Worm (Caenorhabditis elegans) whole organism, L3 larva: Measurements from ENCODE around the gene eak-4.

Experiments
- R02D3.7 ChIP-seq: fragments of 150-350 bp; optimal IDR thresholded peaks from 2 replicates; lab custom pipeline; 2014; ENCODE audit warnings: missing biosample characterization, missing genetic modification characterization
- ZK546.5 ChIP-seq: sonication (generic microtip); optimal IDR thresholded peaks from 2 replicates; lab custom pipeline; 2017; ENCODE audit warnings: missing biosample characterization, missing genetic modification characterization
- aly-2 ChIP-seq: fragments of 150-350 bp; optimal IDR thresholded peaks from 2 replicates; lab custom pipeline; 2014; ENCODE audit warnings: missing biosample characterization, missing genetic modification characterization
- ama-1 ChIP-seq: fragments of 150-350 bp; optimal IDR thresholded peaks from 2 replicates; lab custom pipeline; 2018
- ceh-16 ChIP-seq: sonication (generic microtip); optimal IDR thresholded peaks from 2 replicates; lab custom pipeline; 2017; ENCODE audit warnings: missing biosample characterization, missing genetic modification characterization
- ceh-82 ChIP-seq: fragments of 150-350 bp; optimal IDR thresholded peaks from 2 replicates; lab custom pipeline; 2014; ENCODE audit warnings: missing biosample characterization, missing genetic modification characterization
- daf-12 ChIP-seq: fragments of 150-350 bp; optimal IDR thresholded peaks from 2 replicates; lab custom pipeline; 2014; ENCODE audit warnings: missing biosample characterization, missing genetic modification reagents, missing genetic modification characterization
- egl-27 ChIP-seq: sonication (generic microtip); optimal IDR thresholded peaks from 4 replicates; lab custom pipeline; 2017; ENCODE audit warnings: missing biosample characterization, missing genetic modification reagents, missing genetic modification characterization
- egl-5 ChIP-seq: fragments of 150-350 bp; optimal IDR thresholded peaks from 2 replicates; lab custom pipeline; 2017; ENCODE audit warnings: missing biosample characterization, missing genetic modification reagents, missing genetic modification characterization, inconsistent platforms
- elt-1 ChIP-seq: fragments of 150-350 bp; optimal IDR thresholded peaks from 2 replicates; lab custom pipeline; 2014; ENCODE audit warnings: missing biosample characterization, missing genetic modification characterization
- elt-2 ChIP-seq: sonication (generic microtip); optimal IDR thresholded peaks from 2 replicates; lab custom pipeline; 2016; ENCODE audit warnings: missing genetic modification reagents, mild to moderate bottlenecking, missing genetic modification characterization, missing compliant biosample characterization
- elt-3 ChIP-seq, 3 experiments: fragments of 150-350 bp in 1 of 3; sonication (generic microtip) in 2 of 3; optimal IDR thresholded peaks; 2 replicates in 2 of 3; 4 replicates in 1 of 3; lab custom pipeline; 2014 to 2017; ENCODE audit warnings: missing biosample characterization in 3 of 3, missing genetic modification characterization in 3 of 3
- eor-1 ChIP-seq, 2 experiments: fragments of 150-350 bp; optimal IDR thresholded peaks; 2 replicates each; lab custom pipeline; 2014 to 2018; ENCODE audit warnings: missing biosample characterization in 2 of 2, missing genetic modification characterization in 2 of 2
- fkh-10 ChIP-seq: sonication (generic microtip); optimal IDR thresholded peaks from 2 replicates; lab custom pipeline; 2017; ENCODE audit warnings: missing biosample characterization, missing genetic modification reagents, missing genetic modification characterization
- fkh-2 ChIP-seq: fragments of 150-350 bp; optimal IDR thresholded peaks from 2 replicates; lab custom pipeline; 2014; ENCODE audit warnings: missing biosample characterization, missing genetic modification reagents, missing genetic modification characterization
- fos-1 ChIP-seq: fragments of 150-350 bp; optimal IDR thresholded peaks from 2 replicates; lab custom pipeline; 2014; ENCODE audit warnings: missing biosample characterization, missing genetic modification characterization
- hmg-11 ChIP-seq: sonication (generic microtip); optimal IDR thresholded peaks from 2 replicates; lab custom pipeline; 2016; ENCODE audit warnings: missing genetic modification characterization, missing compliant biosample characterization
- jun-1 ChIP-seq: fragments of 150-350 bp; optimal IDR thresholded peaks from 2 replicates; lab custom pipeline; 2014; ENCODE audit warnings: missing biosample characterization, missing genetic modification reagents, missing genetic modification characterization
- lin-15B ChIP-seq: fragments of 150-350 bp; optimal IDR thresholded peaks from 2 replicates; lab custom pipeline; 2014; ENCODE audit warnings: missing biosample characterization, missing genetic modification characterization
- lin-39 ChIP-seq: fragments of 150-350 bp; optimal IDR thresholded peaks from 2 replicates; lab custom pipeline; 2018; ENCODE audit warnings: missing biosample characterization, missing genetic modification reagents, missing genetic modification characterization
- lsy-12 ChIP-seq: sonication (generic microtip); optimal IDR thresholded peaks from 2 replicates; lab custom pipeline; 2016; ENCODE audit warnings: mild to moderate bottlenecking, missing genetic modification characterization, missing compliant biosample characterization
- mdl-1 ChIP-seq: fragments of 150-350 bp; optimal IDR thresholded peaks from 2 replicates; lab custom pipeline; 2014; ENCODE audit warnings: missing biosample characterization, missing genetic modification characterization
- mml-1 ChIP-seq: fragments of 150-350 bp; sonication (generic microtip); optimal IDR thresholded peaks from 3 replicates; lab custom pipeline; 2014; ENCODE audit warnings: missing biosample characterization, missing genetic modification characterization
- nfya-1 ChIP-seq: sonication (generic microtip); optimal IDR thresholded peaks from 2 replicates; lab custom pipeline; 2017; ENCODE audit warnings: missing genetic modification characterization, mild to moderate bottlenecking, missing compliant biosample characterization, antibody characterized with exemption, moderate library complexity; ENCODE audit not compliant: insufficient read depth
- nhr-11 ChIP-seq: fragments of 150-350 bp; optimal IDR thresholded peaks from 2 replicates; lab custom pipeline; 2014; ENCODE audit warnings: missing biosample characterization, missing genetic modification characterization
- nhr-12 ChIP-seq: fragments of 150-350 bp; optimal IDR thresholded peaks from 2 replicates; lab custom pipeline; 2014; ENCODE audit warnings: missing biosample characterization, missing genetic modification characterization
- nhr-23 ChIP-seq: fragments of 150-350 bp; optimal IDR thresholded peaks from 2 replicates; lab custom pipeline; 2014; ENCODE audit warnings: missing biosample characterization, missing genetic modification reagents, missing genetic modification characterization
- nhr-237 ChIP-seq: fragments of 150-350 bp; optimal IDR thresholded peaks from 2 replicates; lab custom pipeline; 2014; ENCODE audit warnings: missing biosample characterization, missing genetic modification characterization
- nhr-25 ChIP-seq: sonication (generic microtip); optimal IDR thresholded peaks from 2 replicates; lab custom pipeline; 2017; ENCODE audit warnings: missing biosample characterization, missing genetic modification characterization
- nhr-28 ChIP-seq: fragments of 150-350 bp; optimal IDR thresholded peaks from 2 replicates; lab custom pipeline; 2014; ENCODE audit warnings: missing biosample characterization, missing genetic modification characterization
- nhr-43 ChIP-seq: sonication (generic microtip); optimal IDR thresholded peaks from 2 replicates; lab custom pipeline; 2016; ENCODE audit warnings: mild to moderate bottlenecking, missing genetic modification characterization, missing compliant biosample characterization; ENCODE audit not compliant: poor library complexity, severe bottlenecking
- nhr-67 ChIP-seq: fragments of 150-350 bp; optimal IDR thresholded peaks from 2 replicates; lab custom pipeline; 2014; ENCODE audit warnings: missing biosample characterization, missing genetic modification characterization
- nhr-76 ChIP-seq: fragments of 150-350 bp; sonication (generic microtip); optimal IDR thresholded peaks from 5 replicates; lab custom pipeline; 2014; ENCODE audit warnings: missing biosample characterization, missing genetic modification characterization
- nhr-77 ChIP-seq: fragments of 150-350 bp; optimal IDR thresholded peaks from 2 replicates; lab custom pipeline; 2014; ENCODE audit warnings: missing biosample characterization, missing genetic modification characterization
- pha-4 ChIP-seq: fragments of 150-350 bp; optimal IDR thresholded peaks from 2 replicates; lab custom pipeline; 2014; ENCODE audit warnings: missing biosample characterization, missing genetic modification reagents, missing genetic modification characterization
- pqm-1 ChIP-seq: fragments of 150-350 bp; optimal IDR thresholded peaks from 2 replicates; lab custom pipeline; 2017; ENCODE audit warnings: missing biosample characterization, missing genetic modification characterization, inconsistent platforms
- snpc-4 ChIP-seq: fragments of 150-350 bp; optimal IDR thresholded peaks from 2 replicates; lab custom pipeline; 2014; ENCODE audit warnings: missing biosample characterization, missing genetic modification characterization
- tbx-2 ChIP-seq: sonication (generic microtip); optimal IDR thresholded peaks from 2 replicates; lab custom pipeline; 2016; ENCODE audit warnings: mild to moderate bottlenecking, missing genetic modification characterization, missing compliant biosample characterization
- unc-39 ChIP-seq: sonication (generic microtip); optimal IDR thresholded peaks from 4 replicates; lab custom pipeline; 2017; ENCODE audit warnings: missing biosample characterization, missing genetic modification characterization
- zag-1 ChIP-seq: fragments of 150-350 bp; optimal IDR thresholded peaks from 2 replicates; lab custom pipeline; 2014; ENCODE audit warnings: missing biosample characterization, missing genetic modification characterization
- ztf-11 ChIP-seq: fragments of 150-350 bp; optimal IDR thresholded peaks from 2 replicates; lab custom pipeline; 2014; ENCODE audit warnings: missing biosample characterization, missing genetic modification characterization
- ztf-4 ChIP-seq: fragments of 150-350 bp; optimal IDR thresholded peaks from 2 replicates; lab custom pipeline; 2014; ENCODE audit warnings: missing biosample characterization, missing genetic modification characterization

eak-4 gene

DNA sequence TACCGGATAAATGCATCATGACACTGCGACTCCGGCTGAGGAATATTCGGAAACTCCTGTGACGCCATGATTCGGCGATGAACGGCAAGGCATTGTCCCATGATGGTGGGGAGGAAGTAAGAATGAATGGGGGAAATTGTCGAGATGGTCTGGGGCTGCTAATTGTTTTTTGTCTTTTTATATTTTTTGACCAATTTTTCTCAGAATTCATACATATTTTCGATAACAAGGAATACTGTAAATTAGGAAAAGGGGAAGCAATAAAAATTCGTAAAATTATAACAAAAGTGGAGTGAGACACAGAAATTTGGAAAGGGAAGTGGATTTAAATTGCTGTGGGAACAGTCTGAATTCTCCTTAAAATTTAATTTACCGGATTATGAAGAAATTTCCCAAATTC, at the start of gene eak-4:
eak-4 (minus strand) TSS at position 101 of the 400 bp plus-strand sequence.
- TF ChIP-seq snpc-4 = no peak
- no peak for TF ChIP-seq R02D3.7 (tag; lab: Kevin White, UChicago)
- TF ChIP-seq mdl-1 (tag; lab: Kevin White, UChicago) = no peak
- TF ChIP-seq fos-1 = no peak
- TF ChIP-seq nhr-12 (tag; lab: Kevin White, UChicago) = no peak
- no peak for TF ChIP-seq nhr-76 (tag; lab: Kevin White, UChicago)
- no peak for TF ChIP-seq ama-1
- TF ChIP-seq elt-1 = no peak
- TF ChIP-seq ceh-82 (tag; lab: Kevin White, UChicago) = no peak
- TF ChIP-seq tbx-2 (tag; lab: Kevin White, UChicago) = no peak
- TF ChIP-seq jun-1 (tag; lab: Kevin White, UChicago) = no peak
- TF ChIP-seq nhr-43 (tag; lab: Kevin White, UChicago) = no peak
- no peak for TF ChIP-seq fkh-10 (GFP tag; lab: Kevin White, UChicago)
- no peak for TF ChIP-seq nhr-237
- TF ChIP-seq lsy-12 (tag; lab: Kevin White, UChicago) = no peak
- no peak for TF ChIP-seq pqm-1 (tag; lab: Kevin White, UChicago)
- no peak for TF ChIP-seq fkh-2

DNA sequence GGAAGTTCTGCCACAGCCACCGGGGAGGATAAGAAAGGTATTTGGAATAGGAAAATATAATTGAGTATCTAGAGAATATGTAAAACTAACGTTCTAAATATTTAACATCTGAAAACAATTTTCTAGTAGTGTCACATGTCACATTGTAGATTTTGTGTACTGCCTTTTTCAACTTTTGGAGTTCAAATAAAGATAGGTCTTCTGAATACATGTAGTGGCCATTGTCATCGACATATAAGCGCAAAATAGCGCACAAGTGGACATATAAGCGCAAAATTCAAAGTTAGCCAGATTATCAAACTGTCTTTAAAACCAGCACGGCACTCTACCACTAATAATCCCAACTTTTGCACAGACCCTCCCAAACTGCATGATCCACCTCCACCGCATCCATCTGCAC, 49.0 kb upstream of the eak-4 start:
- TF ChIP-seq nfya-1 = no peak
- TF ChIP-seq nhr-237 = no peak
- TF ChIP-seq fos-1 = no peak
- no peak for TF ChIP-seq tbx-2 (tag; lab: Kevin White, UChicago)

ce11 chrIV:12573068-12573467, 47.8 kb upstream of the eak-4 start, which contains the start of gene K08E7.5:
TSS of gene K08E7.5 (plus strand) at chrIV:12573368.
- TF ChIP-seq pqm-1 (tag; lab: Kevin White, UChicago) (no peak), ztf-11 (tag; lab: Kevin White, UChicago) (no peak), lin-39 (tag; lab: Kevin White, UChicago) (no peak), egl-27 (no peak), elt-3 (tag; optimal IDR thresholded peaks at IDR 0.05; lab: Kevin White, UChicago) (no peak), ceh-82 (tag; lab: Kevin White, UChicago) (no peak), nhr-23 (tag; lab: Kevin White, UChicago) (no peak), R02D3.7 (tag; lab: Kevin White, UChicago) (no peak), daf-12 (tag; lab: Kevin White, UChicago) (no peak), snpc-4 (no peak), aly-2 (no peak), nhr-67 (tag; lab: Kevin White, UChicago) (no peak)

DNA sequence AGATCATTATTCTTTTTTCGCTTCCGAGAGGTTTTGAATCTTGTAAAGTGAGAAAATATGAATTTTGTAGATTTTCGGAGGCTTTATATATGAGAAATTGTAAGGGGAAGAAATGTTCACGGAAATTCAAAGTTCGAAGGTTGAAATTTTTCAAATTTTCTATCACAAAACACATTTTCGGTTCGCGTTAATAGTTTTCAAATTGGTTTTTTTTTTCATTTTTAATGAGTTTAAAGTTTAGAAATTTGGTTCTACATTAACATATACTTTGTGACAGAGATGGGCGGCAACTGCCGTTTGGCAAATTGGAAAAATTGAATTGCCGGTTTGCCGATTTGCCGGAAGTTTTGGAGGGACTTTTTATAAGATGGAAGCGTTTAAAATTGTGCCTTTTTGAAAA, 45.7 kb upstream of the eak-4 start, which contains the start of gene K08E7.4:
K08E7.4 (minus strand) TSS at position 101 of the 400 bp plus-strand sequence.
- TF ChIP-seq eor-1 (tag; optimal IDR thresholded peaks at IDR 0.05; lab: Kevin White, UChicago) = no peak
- TF ChIP-seq snpc-4 = no peak
- no peak for TF ChIP-seq lin-15B
- no peak for TF ChIP-seq aly-2
- TF ChIP-seq zag-1 = no peak
- no peak for TF ChIP-seq mml-1 (tag; lab: Kevin White, UChicago)
- TF ChIP-seq daf-12 (tag; lab: Kevin White, UChicago) = no peak
- TF ChIP-seq nhr-11 (tag; lab: Kevin White, UChicago) = no peak
- TF ChIP-seq mdl-1 (tag; lab: Kevin White, UChicago) = no peak
- TF ChIP-seq fos-1 = no peak
- no peak for TF ChIP-seq ama-1
- TF ChIP-seq pha-4 (tag; lab: Kevin White, UChicago) = no peak
- no peak for TF ChIP-seq egl-5 (tag; lab: Kevin White, UChicago)
- no peak for TF ChIP-seq nhr-12 (tag; lab: Kevin White, UChicago)
- no peak for TF ChIP-seq unc-39 (tag; lab: Kevin White, UChicago)
- TF ChIP-seq nhr-28 (tag; lab: Kevin White, UChicago) = no peak
- no peak for TF ChIP-seq ceh-16 (tag; lab: Kevin White, UChicago)
- TF ChIP-seq ztf-11 (tag; lab: Kevin White, UChicago) = no peak

- no peak for TF ChIP-seq nhr-77 (tag; lab: Kevin White, UChicago)
- no peak for TF ChIP-seq nhr-25 (tag; lab: Kevin White, UChicago)
- TF ChIP-seq nhr-28 (tag; lab: Kevin White, UChicago) = no peak
- no peak for TF ChIP-seq ztf-4 (tag; lab: Kevin White, UChicago)
- TF ChIP-seq ZK546.5 (tag; lab: Kevin White, UChicago) = no peak
- TF ChIP-seq egl-27 = no peak
- no peak for TF ChIP-seq ceh-16 (tag; lab: Kevin White, UChicago)
- TF ChIP-seq tbx-2 (tag; lab: Kevin White, UChicago) = no peak
- TF ChIP-seq nhr-11 (tag; lab: Kevin White, UChicago) = no peak
- TF ChIP-seq fos-1 = no peak
- TF ChIP-seq hmg-11 (tag; lab: Kevin White, UChicago) = no peak
- no peak for TF ChIP-seq nhr-67 (tag; lab: Kevin White, UChicago)
- no peak for TF ChIP-seq ama-1
- TF ChIP-seq pqm-1 (tag; lab: Kevin White, UChicago) = no peak
- TF ChIP-seq nhr-23 (tag; lab: Kevin White, UChicago) = no peak
- TF ChIP-seq pha-4 (tag; lab: Kevin White, UChicago) = no peak
- TF ChIP-seq elt-2 (tag; lab: Kevin White, UChicago) = no peak
- TF ChIP-seq snpc-4 = no peak
- TF ChIP-seq, all 47 proteins: peak for 0
Measured at ce11 chrIV:12570546-12570945, 45.2 kb upstream of the eak-4 start.
